Fruit fly (Drosophila melanogaster): Measurements from ENCODE around the gene ScsbetaG.
A peak's percentile ranks its signal among the peaks of the same experiment; 100 is the strongest.

Gene ScsbetaG

dm6 chr3L:5553717-5554116 is 9.8 kb downstream of the ScsbetaG start:
- TF ChIP-seq sage (GFP tag; optimal IDR thresholded peaks at IDR 0.05) (no peak), N (GFP tag; optimal IDR thresholded peaks at IDR 0.05) (no peak), Hnf4 (GFP tag; optimal IDR thresholded peaks at IDR 0.05) (no peak), Rel (GFP tag; optimal IDR thresholded peaks at IDR 0.05) (no peak), Rel (tag; optimal IDR thresholded peaks at IDR 0.05) (no peak), dmrt93B (GFP tag; optimal IDR thresholded peaks at IDR 0.05) (no peak), Jra (GFP tag; optimal IDR thresholded peaks at IDR 0.05) (no peak), Hr78 (GFP tag; optimal IDR thresholded peaks at IDR 0.05) (no peak), lola (GFP tag; optimal IDR thresholded peaks at IDR 0.05) (no peak), HLH106 (tag; optimal IDR thresholded peaks at IDR 0.05) (no peak), psq (GFP tag; optimal IDR thresholded peaks at IDR 0.05) (no peak), Vsx2 (GFP tag; optimal IDR thresholded peaks at IDR 0.05; ENCODE audit: partially characterized antibody) (no peak), CrebA (GFP tag; optimal IDR thresholded peaks at IDR 0.05; ENCODE audit: borderline replicate concordance) (no peak), CG9705 (GFP tag; optimal IDR thresholded peaks at IDR 0.05) (no peak), CG32264 (GFP tag; optimal IDR thresholded peaks at IDR 0.05) (no peak), dl (GFP tag; optimal IDR thresholded peaks at IDR 0.05; ENCODE audit: insufficient read depth in 1 of 2, partially characterized antibody in 2 of 2) (no peak), Dif (GFP tag; optimal IDR thresholded peaks at IDR 0.05; ENCODE audit: partially characterized antibody) (no peak)

dm6 chr3L:5551087-5551486 is 12.4 kb downstream of the ScsbetaG start, which contains the start of gene frm:
Gene frm (minus strand): TSS chr3L:5551159.
- TF ChIP-seq CG9705 (GFP tag; optimal IDR thresholded peaks at IDR 0.05) (no peak), GATAd (GFP tag; optimal IDR thresholded peaks at IDR 0.05) (no peak), N (GFP tag; optimal IDR thresholded peaks at IDR 0.05) (no peak), dl (GFP tag; optimal IDR thresholded peaks at IDR 0.05; ENCODE audit: insufficient read depth in 1 of 2, partially characterized antibody in 2 of 2) (no peak), pan (optimal IDR thresholded peaks at IDR 0.05) (no peak), Abd-B (GFP tag; optimal IDR thresholded peaks at IDR 0.05) (no peak), dmrt93B (GFP tag; optimal IDR thresholded peaks at IDR 0.05) (no peak), foxo (GFP tag; optimal IDR thresholded peaks at IDR 0.05) (no peak), Sp1 (GFP tag; optimal IDR thresholded peaks at IDR 0.05) (peak; percentile 56), Jra (GFP tag; optimal IDR thresholded peaks at IDR 0.05) (no peak), HLH106 (tag; optimal IDR thresholded peaks at IDR 0.05) (no peak), sage (GFP tag; optimal IDR thresholded peaks at IDR 0.05) (no peak), tai (GFP tag; optimal IDR thresholded peaks at IDR 0.05) (no peak), lola (GFP tag; optimal IDR thresholded peaks at IDR 0.05) (no peak), OdsH (GFP tag; optimal IDR thresholded peaks at IDR 0.05) (no peak), CG32264 (GFP tag; optimal IDR thresholded peaks at IDR 0.05) (no peak), woc (GFP tag; optimal IDR thresholded peaks at IDR 0.05) (no peak), psq (GFP tag; optimal IDR thresholded peaks at IDR 0.05) (no peak), Vsx2 (GFP tag; optimal IDR thresholded peaks at IDR 0.05; ENCODE audit: partially characterized antibody) (no peak), Mio (GFP tag; optimal IDR thresholded peaks at IDR 0.05) (no peak), Dif (GFP tag; optimal IDR thresholded peaks at IDR 0.05; ENCODE audit: partially characterized antibody) (no peak), ey (GFP tag; optimal IDR thresholded peaks at IDR 0.05) (no peak), usp (GFP tag; optimal IDR thresholded peaks at IDR 0.05) (no peak), h (GFP tag; optimal IDR thresholded peaks at IDR 0.05) (no peak), br (GFP tag; optimal IDR thresholded peaks at IDR 0.05) (no peak), rgr (GFP tag; optimal IDR thresholded peaks at IDR 0.05) (no peak), fru (GFP tag; optimal IDR thresholded peaks at IDR 0.05) (no peak), Hnf4 (GFP tag; optimal IDR thresholded peaks at IDR 0.05) (no peak), Myc (optimal IDR thresholded peaks at IDR 0.05) (no peak), Dfd (GFP tag; optimal IDR thresholded peaks at IDR 0.05) (peak; percentile 8), Hr78 (GFP tag; optimal IDR thresholded peaks at IDR 0.05) (no peak), jim (GFP tag; optimal IDR thresholded peaks at IDR 0.05) (peak; percentile 27), CrebA (GFP tag; optimal IDR thresholded peaks at IDR 0.05; ENCODE audit: borderline replicate concordance) (peak; percentile 10), sv (GFP tag; optimal IDR thresholded peaks at IDR 0.05) (no peak), Rel (GFP tag; optimal IDR thresholded peaks at IDR 0.05) (peak; percentile 18), Rel (tag; optimal IDR thresholded peaks at IDR 0.05) (peak; percentile 37), brk (GFP tag; optimal IDR thresholded peaks at IDR 0.05) (no peak)

- no peak for TF ChIP-seq sv (GFP tag; optimal IDR thresholded peaks at IDR 0.05)
- no peak for TF ChIP-seq Jra (GFP tag; optimal IDR thresholded peaks at IDR 0.05)
- TF ChIP-seq brk (GFP tag; optimal IDR thresholded peaks at IDR 0.05), result no peak
- TF ChIP-seq CrebA (GFP tag; optimal IDR thresholded peaks at IDR 0.05; ENCODE audit: borderline replicate concordance), result no peak
- TF ChIP-seq woc (GFP tag; optimal IDR thresholded peaks at IDR 0.05), result no peak
- no peak for TF ChIP-seq Hnf4 (GFP tag; optimal IDR thresholded peaks at IDR 0.05)
- TF ChIP-seq Hr83 (GFP tag; optimal IDR thresholded peaks at IDR 0.05; ENCODE audit: poor library complexity, severe bottlenecking), result no peak
- TF ChIP-seq rgr (GFP tag; optimal IDR thresholded peaks at IDR 0.05), result no peak
- TF ChIP-seq ey (GFP tag; optimal IDR thresholded peaks at IDR 0.05), result no peak
- TF ChIP-seq h (GFP tag; optimal IDR thresholded peaks at IDR 0.05), result no peak
- TF ChIP-seq Myc (optimal IDR thresholded peaks at IDR 0.05), result no peak
- TF ChIP-seq br (GFP tag; optimal IDR thresholded peaks at IDR 0.05), result no peak
- no peak for TF ChIP-seq usp (GFP tag; optimal IDR thresholded peaks at IDR 0.05)
- no peak for TF ChIP-seq Sp1 (GFP tag; optimal IDR thresholded peaks at IDR 0.05)
- no peak for TF ChIP-seq jim (GFP tag; optimal IDR thresholded peaks at IDR 0.05)
- no peak for TF ChIP-seq Abd-B (GFP tag; optimal IDR thresholded peaks at IDR 0.05)
- TF ChIP-seq Rel (GFP tag; optimal IDR thresholded peaks at IDR 0.05), result no peak
- TF ChIP-seq Rel (tag; optimal IDR thresholded peaks at IDR 0.05), result no peak
- TF ChIP-seq GATAd (GFP tag; optimal IDR thresholded peaks at IDR 0.05), result no peak
Measured at dm6 chr3L:5548524-5549084, 14.9 kb downstream of the ScsbetaG start.

Data from whole organism, wandering third instar larva.